Fruit fly (Drosophila melanogaster) whole organism, embryonic: ENCODE results near the gene CG10226.

Source experiments
- Atf3 ChIP-seq: fragments of 200-800 bp; sonication (Bioruptor generic); optimal IDR thresholded peaks from 3 replicates; lab custom pipeline; 2016; ENCODE audit warnings: missing biosample characterization, missing genetic modification characterization
- CG10209 ChIP-seq: fragments of 200-800 bp; sonication (Bioruptor generic); optimal IDR thresholded peaks from 3 replicates; lab custom pipeline; 2017; ENCODE audit warnings: missing biosample characterization, mild to moderate bottlenecking, missing genetic modification characterization, missing genetic modification reagents
- CG10274 ChIP-seq: fragments of 200-800 bp; sonication (Bioruptor generic); optimal IDR thresholded peaks from 3 replicates; lab custom pipeline; 2017; ENCODE audit warnings: missing biosample characterization, mild to moderate bottlenecking, missing genetic modification characterization
- CG12391 ChIP-seq: fragments of 200-800 bp; sonication (Bioruptor generic); optimal IDR thresholded peaks from 3 replicates; lab custom pipeline; 2018; ENCODE audit warnings: missing biosample characterization, mild to moderate bottlenecking, missing genetic modification characterization, moderate library complexity
- CG12744 ChIP-seq: fragments of 200-800 bp; sonication (Bioruptor generic); optimal IDR thresholded peaks from 2 replicates; lab custom pipeline; 2016; ENCODE audit warnings: missing biosample characterization, missing genetic modification characterization
- CG12769 ChIP-seq: fragments of 200-800 bp; sonication (Bioruptor generic); optimal IDR thresholded peaks from 2 replicates; lab custom pipeline; 2019; ENCODE audit warnings: missing biosample characterization, mild to moderate bottlenecking, missing genetic modification characterization, moderate library complexity
- CG13123 ChIP-seq: fragments of 200-800 bp; sonication (Bioruptor generic); optimal IDR thresholded peaks from 2 replicates; lab custom pipeline; 2016; ENCODE audit warnings: missing biosample characterization, missing genetic modification characterization
- CG14965 ChIP-seq: fragments of 200-800 bp; sonication (Bioruptor generic); optimal IDR thresholded peaks from 2 replicates; lab custom pipeline; 2016; ENCODE audit warnings: missing biosample characterization, missing genetic modification characterization, borderline replicate concordance
- CG15011 ChIP-seq: fragments of 200-800 bp; sonication (Bioruptor generic); optimal IDR thresholded peaks from 3 replicates; lab custom pipeline; 2018; ENCODE audit warnings: missing biosample characterization, mild to moderate bottlenecking, missing genetic modification characterization
- CG15269 ChIP-seq: fragments of 200-800 bp; sonication (Bioruptor generic); optimal IDR thresholded peaks from 2 replicates; lab custom pipeline; 2018; ENCODE audit warnings: missing biosample characterization, mild to moderate bottlenecking, missing genetic modification characterization, moderate library complexity
- CG17359 ChIP-seq: fragments of 200-800 bp; sonication (Bioruptor generic); optimal IDR thresholded peaks from 3 replicates; lab custom pipeline; 2018; ENCODE audit warnings: missing biosample characterization, mild to moderate bottlenecking, missing genetic modification characterization, moderate library complexity
- CG17802 ChIP-seq: fragments of 200-800 bp; sonication (Bioruptor generic); optimal IDR thresholded peaks from 2 replicates; lab custom pipeline; 2018; ENCODE audit warnings: missing biosample characterization, mild to moderate bottlenecking, missing genetic modification characterization, moderate library complexity
- CG2889 ChIP-seq: fragments of 200-800 bp; sonication (Bioruptor generic); IDR thresholded peaks from 3 replicates; pipeline ENCODE4 v1.3.6; 2022; ENCODE audit warnings: missing biosample characterization, missing genetic modification characterization
- CG33213 ChIP-seq: fragments of 200-800 bp; sonication (Bioruptor generic); optimal IDR thresholded peaks from 3 replicates; lab custom pipeline; 2016; ENCODE audit warnings: missing biosample characterization, missing genetic modification characterization
- CG34422 ChIP-seq: fragments of 200-800 bp; sonication (Bioruptor generic); IDR thresholded peaks from 3 replicates; pipeline ENCODE4 v1.3.6; 2022; ENCODE audit warnings: missing biosample characterization, missing genetic modification characterization
- CG7928 ChIP-seq: fragments of 200-800 bp; sonication (Bioruptor generic); optimal IDR thresholded peaks from 2 replicates; lab custom pipeline; 2017; ENCODE audit warnings: missing biosample characterization, mild to moderate bottlenecking, missing genetic modification characterization
- CG8388 ChIP-seq: fragments of 200-800 bp; sonication (Bioruptor generic); optimal IDR thresholded peaks from 2 replicates; lab custom pipeline; 2019; ENCODE audit warnings: missing biosample characterization, mild to moderate bottlenecking, missing genetic modification characterization, moderate library complexity
- CG8944 ChIP-seq: fragments of 200-800 bp; sonication (Bioruptor generic); optimal IDR thresholded peaks from 3 replicates; lab custom pipeline; 2016; ENCODE audit warnings: missing biosample characterization, missing genetic modification characterization
- CG9609 ChIP-seq: fragments of 200-800 bp; sonication (Bioruptor generic); optimal IDR thresholded peaks from 3 replicates; lab custom pipeline; 2016; ENCODE audit warnings: missing biosample characterization, missing genetic modification characterization
- CG9727 ChIP-seq: fragments of 200-800 bp; sonication (Bioruptor generic); optimal IDR thresholded peaks from 3 replicates; lab custom pipeline; 2017; ENCODE audit warnings: missing biosample characterization, mild to moderate bottlenecking, missing genetic modification characterization
- CoRest ChIP-seq: fragments of 200-800 bp; sonication (Bioruptor generic); optimal IDR thresholded peaks from 3 replicates; lab custom pipeline; 2018; ENCODE audit warnings: missing biosample characterization, mild to moderate bottlenecking, missing genetic modification characterization, moderate library complexity
- CrebB ChIP-seq: fragments of 200-800 bp; sonication (Bioruptor generic); optimal IDR thresholded peaks from 3 replicates; lab custom pipeline; 2018; ENCODE audit warnings: missing biosample characterization, mild to moderate bottlenecking, missing genetic modification characterization
- Dref ChIP-seq: fragments of 200-800 bp; sonication (Bioruptor generic); IDR thresholded peaks from 2 replicates; pipeline ENCODE4 v1.3.6; 2022; ENCODE audit warnings: missing biosample characterization, missing genetic modification characterization
- Drgx ChIP-seq: fragments of 200-800 bp; sonication (Bioruptor generic); IDR thresholded peaks from 2 replicates; pipeline ENCODE4 v1.3.6; 2022; ENCODE audit warnings: missing biosample characterization, missing genetic modification characterization
- E2f2 ChIP-seq: fragments of 200-800 bp; sonication (Bioruptor generic); IDR thresholded peaks from 2 replicates; pipeline ENCODE4 v1.3.6; 2022; ENCODE audit warnings: missing biosample characterization, missing genetic modification characterization
- Fer2 ChIP-seq: fragments of 200-800 bp; sonication (Bioruptor generic); optimal IDR thresholded peaks from 2 replicates; lab custom pipeline; 2018; ENCODE audit warnings: missing biosample characterization, mild to moderate bottlenecking, missing genetic modification characterization, moderate library complexity
- Gug ChIP-seq: fragments of 200-800 bp; sonication (Bioruptor generic); IDR thresholded peaks from 4 replicates; pipeline ENCODE4 v1.3.6; 2022; ENCODE audit warnings: missing biosample characterization, missing genetic modification characterization
- HLH4C ChIP-seq: fragments of 200-800 bp; sonication (Bioruptor generic); IDR thresholded peaks from 3 replicates; pipeline ENCODE4 v1.3.6; 2022; ENCODE audit warnings: missing biosample characterization, missing genetic modification characterization; ENCODE audit not compliant: partially characterized antibody
- HLH54F ChIP-seq: fragments of 200-800 bp; sonication (Bioruptor generic); optimal IDR thresholded peaks from 3 replicates; lab custom pipeline; 2016; ENCODE audit warnings: missing biosample characterization, missing genetic modification characterization
- Lim3 ChIP-seq: fragments of 200-800 bp; sonication (Bioruptor generic); IDR thresholded peaks from 2 replicates; pipeline ENCODE4 v1.3.6; 2022; ENCODE audit warnings: missing biosample characterization, missing genetic modification characterization
- Med ChIP-seq: fragments of 200-800 bp; sonication (Bioruptor generic); peaks from one replicate; lab custom pipeline; 2016; ENCODE audit warnings: missing biosample characterization, missing genetic modification characterization, mild to moderate bottlenecking, inconsistent platforms, moderate library complexity
- Meics ChIP-seq: fragments of 200-800 bp; sonication (Bioruptor generic); optimal IDR thresholded peaks from 2 replicates; lab custom pipeline; 2017; ENCODE audit warnings: missing biosample characterization, mild to moderate bottlenecking, missing genetic modification characterization
- Neu2 ChIP-seq: fragments of 200-800 bp; sonication (Bioruptor generic); optimal IDR thresholded peaks from 3 replicates; lab custom pipeline; 2016; ENCODE audit warnings: missing biosample characterization, missing genetic modification characterization, borderline replicate concordance
- Oaz ChIP-seq: fragments of 200-800 bp; sonication (Bioruptor generic); IDR thresholded peaks from 2 replicates; pipeline ENCODE4 v1.3.6; 2022; ENCODE audit warnings: missing biosample characterization, missing genetic modification characterization
- Sry-β ChIP-seq: fragments of 200-800 bp; sonication (Bioruptor generic); optimal IDR thresholded peaks from 2 replicates; lab custom pipeline; 2018; ENCODE audit warnings: missing biosample characterization, mild to moderate bottlenecking, missing genetic modification characterization, moderate library complexity
- Vsx1 ChIP-seq: fragments of 200-800 bp; sonication (Bioruptor generic); optimal IDR thresholded peaks from 2 replicates; lab custom pipeline; 2017; ENCODE audit warnings: missing biosample characterization, mild to moderate bottlenecking, missing genetic modification characterization, missing genetic modification reagents
- Xrp1 ChIP-seq: fragments of 200-800 bp; sonication (Bioruptor generic); IDR thresholded peaks from 2 replicates; pipeline ENCODE4 v1.3.6; 2022; ENCODE audit warnings: missing biosample characterization, missing genetic modification characterization
- bcd ChIP-seq: fragments of 200-800 bp; sonication (Bioruptor generic); optimal IDR thresholded peaks from 2 replicates; lab custom pipeline; 2017; ENCODE audit warnings: missing biosample characterization, mild to moderate bottlenecking, missing genetic modification characterization
- dm ChIP-seq: fragments of 200-800 bp; sonication (Bioruptor generic); optimal IDR thresholded peaks from 3 replicates; lab custom pipeline; 2016; ENCODE audit warnings: missing biosample characterization, missing genetic modification characterization
- dpn ChIP-seq, 2 experiments: fragments of 200-800 bp; sonication (Bioruptor generic); optimal IDR thresholded peaks; 3 replicates each; lab custom pipeline; 2016; ENCODE audit warnings: missing biosample characterization in 2 of 2, missing genetic modification characterization in 2 of 2
- en ChIP-seq: fragments of 200-800 bp; sonication (Bioruptor generic); optimal IDR thresholded peaks from 2 replicates; lab custom pipeline; 2016; ENCODE audit warnings: missing biosample characterization, missing genetic modification characterization
- fd64A ChIP-seq: fragments of 200-800 bp; sonication (Bioruptor generic); optimal IDR thresholded peaks from 3 replicates; lab custom pipeline; 2018; ENCODE audit warnings: missing biosample characterization, mild to moderate bottlenecking, missing genetic modification characterization
- gce ChIP-seq: fragments of 200-800 bp; sonication (Bioruptor generic); IDR thresholded peaks from 3 replicates; pipeline ENCODE4 v1.3.6; 2022; ENCODE audit warnings: missing biosample characterization, missing genetic modification characterization
- h ChIP-seq: fragments of >200 bp; optimal IDR thresholded peaks from 2 replicates; lab custom pipeline; 2017
- hth ChIP-seq: fragments of >200 bp; optimal IDR thresholded peaks from 2 replicates; lab custom pipeline; 2017; ENCODE audit warnings: inconsistent platforms
- klu ChIP-seq: fragments of 200-800 bp; sonication (Bioruptor generic); IDR thresholded peaks from 2 replicates; pipeline ENCODE4 v1.3.6; 2022; ENCODE audit warnings: missing biosample characterization, missing genetic modification characterization
- org-1 ChIP-seq: fragments of 200-800 bp; sonication (Bioruptor generic); optimal IDR thresholded peaks from 2 replicates; lab custom pipeline; 2017; ENCODE audit warnings: missing biosample characterization, missing genetic modification characterization
- sens-2 ChIP-seq: fragments of 200-800 bp; sonication (Bioruptor generic); IDR thresholded peaks from 2 replicates; pipeline ENCODE4 v1.3.6; 2022; ENCODE audit warnings: missing biosample characterization, missing genetic modification characterization
- vfl ChIP-seq: fragments of 200-800 bp; sonication (Bioruptor generic); optimal IDR thresholded peaks from 2 replicates; lab custom pipeline; 2016; ENCODE audit warnings: missing biosample characterization, missing genetic modification characterization

CG10226 gene

dm6 chr3L:6188995-6189927 lies 50.6 kb downstream of the CG10226 start, which contains the start of the genes D19A and CG7386:
Gene D19A (minus strand): TSS chr3L:6189123.
Gene CG7386 (plus strand): TSS chr3L:6189745.
- peak; percentile 55 for TF ChIP-seq Drgx (GFP tag; lab: Robert Waterston, UW)
- TF ChIP-seq CG15269 (tag; lab: Kevin White, UChicago), result peak; percentile 65
- no peak for TF ChIP-seq hth (lab: Kevin White, UChicago)
- TF ChIP-seq gce, result 0 out of 3 replicates have a peak, but pooled peaks have one; percentile 25
- peak; percentile 44 for TF ChIP-seq CG17359 (tag; lab: Kevin White, UChicago)
- TF ChIP-seq CG8388, result peak; percentile 30
- peak; percentile 34 for TF ChIP-seq bcd (GFP tag; lab: Kevin White, UChicago)
- TF ChIP-seq h (lab: Kevin White, UChicago), result no peak
- peak; percentile 52 for TF ChIP-seq CG34422 (GFP tag; lab: Robert Waterston, UW)
- TF ChIP-seq Neu2 (GFP tag; lab: Kevin White, UChicago), result no peak
- no peak; the same call in 1 of the 2 replicates for TF ChIP-seq E2f2
- TF ChIP-seq CG12744 (GFP tag; lab: Kevin White, UChicago), result no peak
- no peak for TF ChIP-seq en (GFP tag; lab: Kevin White, UChicago)
- TF ChIP-seq CG8944 (GFP tag; lab: Kevin White, UChicago), result peak; percentile 52
- peak; percentile 33 to 62 for TF ChIP-seq dpn (GFP tag; optimal IDR thresholded peaks at IDR 0.05; lab: Kevin White, UChicago)
- TF ChIP-seq CG17802, result no peak
- no peak for TF ChIP-seq fd64A
- TF ChIP-seq Lim3, result no peak
- no peak for TF ChIP-seq CG15011 (GFP tag; lab: Kevin White, UChicago)
- TF ChIP-seq Xrp1, result peak; percentile 70
- 0 out of 3 replicates have a peak, but pooled peaks have one; percentile 57 for TF ChIP-seq CG2889 (GFP tag; lab: Robert Waterston, UW)
- no peak for TF ChIP-seq CrebB (tag; lab: Kevin White, UChicago)
- TF ChIP-seq vfl (GFP tag; lab: Kevin White, UChicago), result peak; percentile 18
- TF ChIP-seq CG9727, result peak; percentile 29
- TF ChIP-seq Oaz (GFP tag; lab: Robert Waterston, UW), result peak; percentile 48; the same call in 1 of the 2 replicates
- TF ChIP-seq Sry-β (GFP tag; lab: Kevin White, UChicago), result no peak
- peak; percentile 89 for TF ChIP-seq CG7928 (GFP tag; lab: Kevin White, UChicago)
- TF ChIP-seq CG12391 (tag; lab: Kevin White, UChicago), result peak; percentile 73
- peak; percentile 45 for TF ChIP-seq CG9609 (GFP tag; lab: Kevin White, UChicago)
- 0 out of 2 replicates have a peak, but pooled peaks have one; percentile 28 for TF ChIP-seq Dref
- no peak for TF ChIP-seq Atf3 (GFP tag; lab: Kevin White, UChicago)
- no peak for TF ChIP-seq CG13123
- peak; percentile 41 for TF ChIP-seq CG10274 (GFP tag; lab: Kevin White, UChicago)
- no peak for TF ChIP-seq klu (GFP tag; lab: Robert Waterston, UW)
- TF ChIP-seq HLH54F (GFP tag; lab: Kevin White, UChicago), result peak; percentile 79
- no peak for TF ChIP-seq CG10209 (GFP tag; lab: Kevin White, UChicago)
- TF ChIP-seq Gug (GFP tag; lab: Robert Waterston, UW), result peak; percentile 75; the same call in 3 of the 4 replicates
- no peak for TF ChIP-seq org-1 (GFP tag; lab: Kevin White, UChicago)
- no peak for TF ChIP-seq Vsx1 (GFP tag; lab: Kevin White, UChicago)
- peak; percentile 55 for TF ChIP-seq Meics (GFP tag; lab: Kevin White, UChicago)
- TF ChIP-seq CG14965 (GFP tag; lab: Kevin White, UChicago), result no peak
- TF ChIP-seq Fer2 (tag; lab: Kevin White, UChicago), result peak; percentile 11
- peak; percentile 51; the same call in 2 of the 3 replicates for TF ChIP-seq HLH4C (GFP tag; lab: Robert Waterston, UW)
- peak; percentile 70 for TF ChIP-seq CoRest (tag; lab: Kevin White, UChicago)
- no peak for TF ChIP-seq dm (GFP tag; lab: Kevin White, UChicago)
- TF ChIP-seq Med (GFP tag; lab: Kevin White, UChicago), result peak; percentile 94
- TF ChIP-seq CG33213 (GFP tag; lab: Kevin White, UChicago), result peak; percentile 38
- TF ChIP-seq sens-2 (GFP tag; lab: Robert Waterston, UW), result 0 out of 2 replicates have a peak, but pooled peaks have one; percentile 17
- TF ChIP-seq CG12769 (tag; lab: Kevin White, UChicago), result peak; percentile 15
